Fruit fly (Drosophila melanogaster) whole organism: Measurements from ENCODE around the gene Syx8.

Source experiments
- CG8478 ChIP-seq: fragments of >200 bp; optimal IDR thresholded peaks from 2 replicates; lab custom pipeline; 2018; ENCODE audit warnings: inconsistent platforms
- Dll ChIP-seq: fragments of >200 bp; optimal IDR thresholded peaks from 2 replicates; lab custom pipeline; 2017
- pan ChIP-seq: fragments of >200 bp; optimal IDR thresholded peaks from 2 replicates; lab custom pipeline; 2017

dm6 chr3L:16602736-16603144 is 15.9 kb upstream of the Syx8 start, which contains the start of gene Arts:
- no peak for TF ChIP-seq Dll (lab: Kevin White, UChicago)
- no peak for TF ChIP-seq pan (lab: Kevin White, UChicago)
- no peak for TF ChIP-seq CG8478 (lab: Kevin White, UChicago)
